Fruit fly (Drosophila melanogaster) ovary, adult (tissue): ENCODE data around the gene MSBP.
A peak's percentile ranks its signal among the peaks of the same experiment; 100 is the strongest.

Experiments
- CG17801 ChIP-seq: fragments of 200-800 bp; optimal IDR thresholded peaks from 2 replicates; lab custom pipeline; 2019; ENCODE audit warnings: missing biosample characterization, mild to moderate bottlenecking, missing genetic modification characterization, moderate library complexity; ENCODE audit not compliant: partially characterized antibody

MSBP gene

DNA sequence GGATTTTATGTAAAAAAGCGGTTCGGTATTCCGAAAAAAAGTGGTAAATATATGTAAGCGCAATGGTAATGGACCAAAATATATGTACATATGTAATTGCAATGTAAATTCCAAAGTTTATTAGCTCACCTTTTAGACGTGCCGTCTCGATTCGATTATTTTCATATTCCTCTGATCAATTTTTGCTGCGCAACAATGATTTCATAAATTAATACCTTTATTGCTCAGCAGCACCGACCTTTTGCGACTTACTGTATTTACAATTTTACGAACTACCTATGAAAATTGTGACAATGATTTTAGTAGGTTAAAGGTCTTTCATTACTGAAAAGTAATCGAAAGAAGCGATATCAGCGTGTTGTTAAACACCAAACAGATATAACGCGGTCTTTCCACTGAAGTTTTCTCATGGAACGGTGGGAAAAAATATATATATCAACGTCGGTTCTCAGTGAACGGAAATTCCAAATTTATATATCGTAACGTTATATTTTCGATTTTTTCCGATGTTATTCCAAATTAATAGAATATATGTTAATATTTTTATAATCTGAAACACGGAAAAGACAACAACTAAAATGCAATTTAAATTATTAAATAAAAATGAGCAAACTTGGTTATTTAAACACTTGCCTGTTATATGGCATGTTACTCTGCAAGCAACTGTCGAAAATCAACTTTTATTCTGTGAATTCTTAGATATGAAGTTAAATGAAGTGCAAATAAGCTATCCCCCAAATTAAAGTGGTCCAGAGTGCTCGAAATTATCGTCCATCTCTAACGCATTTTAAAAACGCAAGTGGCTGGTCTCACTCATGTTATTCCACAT, at the start of gene MSBP, which contains the start of gene CG15916:
Gene MSBP (minus strand): TSS at position 330 of the 829 bp plus-strand sequence.
Gene CG15916 (plus strand): TSS at position 810 of the 829 bp plus-strand sequence.
- peak; percentile 8 for TF ChIP-seq CG17801 (GFP tag; lab: Kevin White, UChicago)

DNA sequence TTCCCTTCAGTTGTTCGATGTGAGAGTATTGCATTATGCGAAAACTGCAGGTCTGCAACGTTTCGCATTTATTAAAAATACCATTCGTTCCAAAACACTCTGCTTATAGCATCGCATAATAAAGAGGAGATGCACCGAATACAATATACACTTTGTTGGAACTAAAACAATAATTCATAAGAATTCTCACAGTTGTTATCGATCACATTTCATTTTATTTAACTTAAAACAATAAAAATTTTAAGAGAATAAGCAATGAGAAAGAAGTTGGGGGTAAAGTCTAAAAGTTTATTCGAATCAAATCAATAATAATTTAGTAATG, 44.3 kb upstream of the MSBP start:
- no peak for TF ChIP-seq CG17801 (GFP tag; lab: Kevin White, UChicago)

DNA sequence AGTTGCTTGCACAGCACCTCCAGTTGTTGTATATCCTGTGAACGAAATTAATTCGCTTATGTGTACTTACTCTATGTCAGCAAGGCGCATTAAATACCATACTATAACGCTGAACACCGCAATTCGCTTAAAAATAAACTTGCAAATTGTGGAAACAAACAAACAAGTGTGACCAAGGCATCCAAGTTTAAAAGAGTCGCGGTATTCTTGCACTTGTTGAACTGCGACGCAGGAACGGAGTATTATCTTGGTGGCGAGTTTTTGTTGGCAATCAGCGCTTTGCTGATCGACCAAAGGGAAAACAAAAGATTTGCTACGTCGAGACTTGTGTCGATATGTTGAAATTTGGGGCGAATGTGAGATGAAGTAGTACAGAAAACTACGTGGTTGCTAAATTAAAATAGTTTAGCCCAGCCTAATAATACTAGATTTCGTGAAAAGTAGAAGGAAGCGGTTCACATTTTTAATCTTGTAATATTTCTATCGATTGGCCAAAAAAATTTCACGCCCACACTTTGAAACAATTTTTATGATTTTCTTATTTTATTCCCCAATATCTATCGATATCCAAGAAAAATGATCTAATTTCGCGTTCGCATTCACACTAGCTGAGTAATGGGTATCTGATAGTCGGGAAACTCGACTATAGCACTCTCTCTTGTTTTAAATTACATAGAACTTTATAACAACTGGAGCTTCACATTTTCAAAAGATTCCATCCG, 43.8 kb upstream of the MSBP start, which contains the start of gene Ranbp16:
Gene Ranbp16 (minus strand): TSS at position 364 of the 722 bp plus-strand sequence.
- TF ChIP-seq CG17801 (GFP tag; lab: Kevin White, UChicago): no peak

DNA sequence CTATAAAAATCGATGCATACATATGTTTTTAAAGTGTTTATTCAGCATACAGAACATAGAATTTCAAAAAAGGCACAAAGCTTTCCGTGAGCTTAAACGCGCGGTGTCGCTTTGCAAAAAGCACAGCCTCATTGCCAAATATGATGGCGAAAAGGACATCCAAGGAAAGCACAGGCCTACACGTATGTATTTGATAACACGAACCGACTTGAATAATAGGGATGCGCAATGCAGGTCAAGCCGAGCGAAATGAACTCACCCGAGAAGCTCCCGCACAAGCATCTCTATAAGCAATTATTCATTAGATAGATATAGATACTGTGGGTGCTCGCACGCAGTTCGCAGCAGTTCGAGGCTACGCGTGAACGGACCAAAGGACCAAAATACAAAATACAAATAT, 34.9 kb upstream of the MSBP start, which contains the start of gene Lcch3:
Gene Lcch3 (plus strand): TSS at position 301 of the 400 bp plus-strand sequence.
- no peak for TF ChIP-seq CG17801 (GFP tag; lab: Kevin White, UChicago)

DNA sequence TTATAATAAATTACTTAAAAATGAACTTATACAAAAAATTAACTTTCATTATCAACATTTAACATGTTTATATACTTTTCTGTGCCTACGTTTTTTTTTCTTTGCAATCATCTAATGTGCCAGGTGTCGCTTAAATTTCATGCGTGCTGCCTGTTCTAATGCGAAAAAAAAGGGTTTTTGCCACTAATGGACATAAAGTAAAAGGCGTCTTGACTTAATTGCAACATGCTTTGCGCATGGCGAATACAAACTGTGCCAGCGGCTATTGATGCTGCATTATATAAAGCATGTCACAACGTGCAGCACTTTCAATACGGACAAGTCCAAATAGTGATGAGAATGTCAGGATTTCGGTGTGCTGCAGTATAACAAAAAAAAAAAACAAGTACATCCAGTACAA, 31.7 kb upstream of the MSBP start, which contains the start of gene CG8916:
Gene CG8916 (plus strand): TSS at position 301 of the 400 bp plus-strand sequence.
- no peak for TF ChIP-seq CG17801 (GFP tag; lab: Kevin White, UChicago)

DNA sequence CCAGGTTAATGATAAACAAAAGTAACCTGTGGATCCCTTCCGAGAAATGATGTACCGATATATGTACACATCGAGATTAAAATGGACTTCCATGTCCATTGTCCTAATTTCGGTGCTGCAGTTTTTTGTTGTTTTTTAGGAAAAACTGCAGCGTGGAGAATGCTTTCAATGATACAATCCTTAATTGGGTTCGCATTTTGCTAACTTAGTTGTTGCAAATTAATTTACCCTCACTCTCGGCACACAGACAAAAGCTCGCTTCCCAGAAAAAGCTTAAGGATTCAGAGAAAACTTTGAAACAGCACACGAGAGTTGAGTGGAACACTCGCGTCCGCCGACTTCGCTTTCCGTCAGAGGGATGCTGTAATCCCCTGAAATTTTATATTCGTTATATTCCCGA, 20.7 kb upstream of the MSBP start, which contains the start of gene Lrp4:
Gene Lrp4 (plus strand): TSS at position 301 of the 400 bp plus-strand sequence.
- TF ChIP-seq CG17801 (GFP tag; lab: Kevin White, UChicago): no peak

DNA sequence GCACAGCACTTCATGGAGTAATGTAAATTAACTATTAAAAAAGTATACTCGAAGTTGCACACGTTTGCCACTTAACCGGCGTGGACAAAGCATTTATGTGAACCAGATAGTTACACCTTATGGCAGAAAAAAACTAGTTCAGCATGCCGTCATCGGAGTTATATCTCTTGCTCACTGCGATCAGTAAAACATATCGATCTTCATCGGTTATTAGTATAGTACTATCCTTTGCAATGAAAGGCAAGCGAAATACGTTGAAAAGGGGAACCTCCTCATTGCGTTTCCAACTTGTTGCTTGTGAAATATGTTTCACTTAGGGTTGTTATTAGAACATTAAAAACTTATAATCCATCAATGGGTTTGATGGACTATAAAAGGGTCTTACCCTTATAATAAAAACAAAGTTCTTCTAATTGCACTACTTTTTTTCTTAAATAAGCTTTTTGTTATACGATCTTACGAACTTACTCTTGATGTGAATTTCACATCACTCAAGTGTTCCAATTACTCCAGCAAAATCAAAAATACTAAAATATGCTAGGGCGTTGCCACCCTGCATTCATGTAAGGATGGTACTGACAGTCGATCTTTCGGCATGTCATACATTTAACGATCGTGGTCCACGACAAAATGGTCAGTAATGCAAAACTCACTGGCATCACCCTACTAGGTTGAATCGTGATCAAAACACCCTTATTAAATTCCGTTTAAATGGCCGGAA, 19.8 kb upstream of the MSBP start, which contains the start of gene CycD:
Gene CycD (minus strand): TSS at position 113 of the 721 bp plus-strand sequence.
- no peak for TF ChIP-seq CG17801 (GFP tag; lab: Kevin White, UChicago)

DNA sequence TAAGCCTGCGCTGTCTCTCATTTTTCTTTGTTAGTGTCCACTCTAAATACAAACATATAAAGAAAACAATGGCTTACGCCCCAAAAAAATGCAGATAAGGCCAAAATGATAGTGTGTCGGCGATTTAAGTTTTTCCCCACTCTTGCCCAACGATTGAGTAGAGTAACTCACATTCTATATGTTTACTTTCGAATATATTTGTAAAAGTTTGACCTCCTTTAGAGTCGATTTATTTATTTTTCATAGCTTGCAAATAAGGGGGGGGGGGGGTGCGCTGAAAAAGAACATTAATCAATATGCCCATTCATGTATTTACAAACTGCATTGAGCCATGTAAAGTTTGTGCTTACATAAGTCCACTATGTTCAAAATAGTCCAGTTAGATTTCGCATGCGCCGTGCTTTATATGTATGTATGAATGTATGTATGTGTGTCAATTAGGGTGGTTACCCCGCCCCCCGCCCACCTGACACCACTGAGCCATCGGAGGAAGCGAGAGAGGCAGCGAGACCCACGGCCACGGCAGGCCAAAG, 3.9 kb upstream of the MSBP start:
- no peak for TF ChIP-seq CG17801 (GFP tag; lab: Kevin White, UChicago)

DNA sequence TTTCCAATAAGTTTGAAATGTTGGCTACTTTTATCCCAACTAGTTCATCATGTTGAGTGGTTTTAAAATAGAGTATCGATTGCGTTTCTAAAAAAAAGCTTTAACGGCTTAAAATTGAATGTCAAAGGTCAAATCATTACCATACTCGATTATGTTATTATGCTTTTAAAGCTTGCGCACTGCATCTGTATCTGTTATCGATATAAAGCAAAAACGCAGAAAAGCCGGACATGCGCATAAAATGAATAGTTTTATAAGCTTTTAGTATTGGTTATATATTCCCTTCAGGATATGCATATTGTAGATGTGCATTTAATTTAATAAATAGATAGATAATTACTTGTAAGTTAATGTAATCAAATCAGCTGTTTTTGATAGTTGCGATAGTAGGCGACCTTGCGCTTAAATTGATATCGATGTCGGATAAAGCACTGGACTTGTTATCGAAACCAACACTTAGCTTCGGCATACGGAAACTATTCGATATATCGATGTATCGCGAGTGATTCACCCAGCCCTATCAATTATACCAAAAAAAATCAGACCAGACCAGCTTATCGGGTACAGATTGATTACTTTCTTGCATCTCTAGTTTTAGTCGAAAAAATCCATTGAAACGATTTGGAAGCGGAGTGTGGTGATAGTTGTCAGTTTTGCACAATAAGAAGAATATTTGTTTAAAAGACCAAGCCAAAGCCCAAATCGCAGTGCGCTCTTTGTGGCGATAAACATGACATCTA, 1.9 kb upstream of the MSBP start, which contains the start of gene shi:
Gene shi (plus strand): TSS at position 511 of the 740 bp plus-strand sequence.
- peak; percentile 32 for TF ChIP-seq CG17801 (GFP tag; lab: Kevin White, UChicago)

DNA sequence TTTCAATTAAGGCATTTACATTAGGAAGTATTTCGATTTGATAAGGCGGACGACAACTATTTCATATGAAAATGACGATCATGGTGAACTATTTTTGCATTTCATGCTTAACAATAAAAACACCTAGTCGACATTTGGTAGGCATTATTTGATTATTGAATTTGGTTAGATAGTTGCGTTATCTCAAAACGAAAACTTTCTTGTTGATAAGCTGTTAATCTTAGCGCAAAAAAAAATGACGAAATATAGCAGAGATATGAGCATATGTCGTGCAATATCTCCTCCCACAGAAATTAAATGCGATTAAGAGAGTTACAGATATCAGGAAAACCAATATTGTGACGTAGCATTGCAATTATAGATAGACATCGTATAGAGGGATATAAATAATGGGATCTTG, 1.1 kb downstream of the MSBP start:
- TF ChIP-seq CG17801 (GFP tag; lab: Kevin White, UChicago): no peak

DNA sequence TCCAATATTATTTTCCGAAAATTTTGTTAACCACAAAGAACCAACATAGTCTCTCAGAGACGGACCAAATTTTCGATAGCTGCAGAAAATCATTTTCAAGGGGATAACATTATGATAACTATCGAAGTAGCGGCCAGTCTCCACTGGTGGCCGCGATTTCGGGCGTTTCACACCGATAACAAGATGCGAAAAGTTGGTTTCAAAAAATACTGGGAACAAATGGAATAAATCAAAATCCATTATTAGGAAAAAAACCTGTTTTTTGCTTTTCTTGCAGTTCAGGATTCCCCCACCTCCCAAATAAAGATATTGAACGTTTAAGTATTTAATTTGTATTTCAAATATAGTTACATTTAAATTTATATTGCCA, 2.7 kb downstream of the MSBP start, which contains the start of gene tay:
Gene tay (minus strand): TSS at position 65 of the 370 bp plus-strand sequence.
- TF ChIP-seq CG17801 (GFP tag; lab: Kevin White, UChicago): no peak

DNA sequence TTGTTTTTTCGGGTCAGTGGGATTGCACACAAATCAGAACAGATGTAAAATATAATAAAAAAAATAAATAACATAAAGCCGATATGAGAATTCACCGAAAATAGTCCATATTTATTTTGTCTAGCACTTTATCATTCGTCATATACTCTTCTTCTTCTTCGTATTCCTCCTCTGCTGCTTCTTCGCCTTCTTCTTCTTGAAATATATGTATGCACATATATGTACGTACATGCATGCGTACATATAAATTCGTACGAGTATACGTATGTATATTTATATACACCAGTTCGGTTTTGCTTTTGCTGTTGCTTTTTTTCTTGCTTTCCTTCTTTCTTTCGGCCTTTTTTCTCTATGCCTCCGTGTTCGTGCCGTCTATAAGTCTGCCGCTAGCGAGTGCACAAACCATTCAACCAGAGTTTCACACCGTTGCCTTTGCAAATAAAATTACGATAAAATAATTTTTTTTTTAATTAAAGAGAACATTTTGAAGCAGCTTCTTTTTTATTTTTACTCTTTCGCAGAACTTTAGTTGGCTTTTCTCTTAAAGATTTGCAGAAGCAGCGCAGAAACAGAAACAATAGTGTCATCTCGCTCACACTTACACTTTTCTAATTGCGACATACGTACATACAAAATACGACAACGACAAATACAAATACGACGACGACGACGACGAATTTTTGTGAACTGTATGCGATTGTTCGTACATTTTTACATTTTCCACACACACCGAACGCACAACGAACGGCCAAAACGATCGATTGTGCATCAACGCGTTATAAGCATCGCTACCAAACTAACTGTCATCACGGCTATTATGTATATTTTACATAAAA, 3.3 kb downstream of the MSBP start:
- peak; percentile 98 for TF ChIP-seq CG17801 (GFP tag; lab: Kevin White, UChicago)

DNA sequence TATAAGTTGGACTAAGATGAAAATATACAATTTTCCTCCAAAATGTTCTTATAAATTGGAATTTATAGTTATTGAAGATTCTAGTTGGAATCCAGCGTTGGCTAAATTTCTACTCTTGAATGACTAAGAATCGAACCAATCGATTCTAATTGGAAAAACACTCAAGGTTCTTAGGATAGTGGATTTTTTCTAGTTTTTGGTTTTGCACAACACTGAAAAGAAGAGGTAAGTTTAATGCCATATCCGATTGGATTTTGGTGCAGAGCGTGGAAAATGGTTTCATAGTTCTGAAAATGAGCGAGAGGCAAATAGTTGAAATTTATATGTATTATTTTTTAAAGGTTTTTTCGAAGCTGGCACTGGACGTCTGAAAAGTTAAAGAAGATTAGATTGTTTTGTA, 14.3 kb downstream of the MSBP start:
- TF ChIP-seq CG17801 (GFP tag; lab: Kevin White, UChicago): no peak
